Fruit fly (Drosophila melanogaster) whole organism, embryonic: ENCODE measurements around the gene bab2.

Experiments
- Adf1 ChIP-seq: fragments of 200-800 bp; sonication (Bioruptor generic); IDR thresholded peaks from 2 replicates; pipeline ENCODE4 v1.3.6; 2022; ENCODE audit warnings: missing biosample characterization, missing genetic modification characterization
- Antp ChIP-seq: fragments of 200-800 bp; sonication (Bioruptor generic); optimal IDR thresholded peaks from 3 replicates; lab custom pipeline; 2016; ENCODE audit warnings: missing biosample characterization, missing genetic modification characterization
- CG11093 ChIP-seq: fragments of 200-800 bp; sonication (Bioruptor generic); IDR thresholded peaks from 3 replicates; pipeline ENCODE4 v1.3.6; 2022; ENCODE audit warnings: missing biosample characterization, missing genetic modification characterization
- CG11398 ChIP-seq: fragments of 200-800 bp; sonication (Bioruptor generic); optimal IDR thresholded peaks from 2 replicates; lab custom pipeline; 2016; ENCODE audit warnings: missing biosample characterization, missing genetic modification characterization
- CG11560 ChIP-seq: fragments of 200-800 bp; sonication (Bioruptor generic); IDR thresholded peaks from 3 replicates; pipeline ENCODE4 v1.3.6; 2022; ENCODE audit warnings: missing biosample characterization, missing genetic modification characterization
- CG11695 ChIP-seq: fragments of 200-800 bp; sonication (Bioruptor generic); IDR thresholded peaks from 3 replicates; pipeline ENCODE4 v1.3.6; 2022; ENCODE audit warnings: missing biosample characterization, missing genetic modification characterization
- CG12219 ChIP-seq: fragments of 200-800 bp; sonication (Bioruptor generic); optimal IDR thresholded peaks from 3 replicates; lab custom pipeline; 2018; ENCODE audit warnings: missing biosample characterization, mild to moderate bottlenecking, missing genetic modification characterization
- CG12659 ChIP-seq: fragments of 200-800 bp; sonication (Bioruptor generic); optimal IDR thresholded peaks from 3 replicates; lab custom pipeline; 2017; ENCODE audit warnings: mild to moderate bottlenecking, missing biosample characterization, missing genetic modification reagents, missing genetic modification characterization
- CG15696 ChIP-seq: fragments of 200-800 bp; sonication (Bioruptor generic); optimal IDR thresholded peaks from 2 replicates; lab custom pipeline; 2019; ENCODE audit warnings: missing biosample characterization, mild to moderate bottlenecking, missing genetic modification characterization, moderate library complexity
- CG1603 ChIP-seq: fragments of 200-800 bp; sonication (Bioruptor generic); optimal IDR thresholded peaks from 2 replicates; lab custom pipeline; 2019; ENCODE audit warnings: missing biosample characterization, mild to moderate bottlenecking, missing genetic modification characterization, moderate library complexity
- CG17328 ChIP-seq: fragments of 200-800 bp; sonication (Bioruptor generic); IDR thresholded peaks from 2 replicates; pipeline ENCODE4 v1.3.6; 2022; ENCODE audit warnings: missing biosample characterization, missing genetic modification characterization
- CG17568 ChIP-seq: fragments of 200-800 bp; sonication (Bioruptor generic); optimal IDR thresholded peaks from 2 replicates; lab custom pipeline; 2018; ENCODE audit warnings: missing biosample characterization, mild to moderate bottlenecking, missing genetic modification characterization, moderate library complexity
- CG1832 ChIP-seq: fragments of 200-800 bp; sonication (Bioruptor generic); optimal IDR thresholded peaks from 2 replicates; lab custom pipeline; 2017; ENCODE audit warnings: missing biosample characterization, mild to moderate bottlenecking, missing genetic modification characterization, inconsistent platforms
- CG30020 ChIP-seq: fragments of 200-800 bp; optimal IDR thresholded peaks from 2 replicates; lab custom pipeline; 2019; ENCODE audit warnings: missing biosample characterization, mild to moderate bottlenecking, missing genetic modification characterization, moderate library complexity
- CG3163 ChIP-seq: fragments of 200-800 bp; sonication (Bioruptor generic); optimal IDR thresholded peaks from 3 replicates; lab custom pipeline; 2016; ENCODE audit warnings: missing biosample characterization, missing genetic modification characterization
- CG34376 ChIP-seq: fragments of 200-800 bp; sonication (Bioruptor generic); optimal IDR thresholded peaks from 2 replicates; lab custom pipeline; 2018; ENCODE audit warnings: missing biosample characterization, mild to moderate bottlenecking, missing genetic modification characterization
- CG3726 ChIP-seq: fragments of 200-800 bp; sonication (Bioruptor generic); IDR thresholded peaks from 3 replicates; pipeline ENCODE4, ENCODE4 v1.3.6; 2022; ENCODE audit warnings: missing biosample characterization, missing genetic modification characterization
- CG4328 ChIP-seq: fragments of 200-800 bp; sonication (Bioruptor generic); optimal IDR thresholded peaks from 3 replicates; lab custom pipeline; 2017; ENCODE audit warnings: missing biosample characterization, missing genetic modification reagents, missing genetic modification characterization
- CG6654 ChIP-seq: fragments of 200-800 bp; sonication (Bioruptor generic); optimal IDR thresholded peaks from 2 replicates; lab custom pipeline; 2017; ENCODE audit warnings: missing biosample characterization, mild to moderate bottlenecking, missing genetic modification characterization
- CG8388 ChIP-seq: fragments of 200-800 bp; sonication (Bioruptor generic); optimal IDR thresholded peaks from 2 replicates; lab custom pipeline; 2019; ENCODE audit warnings: missing biosample characterization, mild to moderate bottlenecking, missing genetic modification characterization, moderate library complexity
- CG9437 ChIP-seq: fragments of 200-800 bp; sonication (Bioruptor generic); optimal IDR thresholded peaks from 2 replicates; lab custom pipeline; 2018; ENCODE audit warnings: missing biosample characterization, mild to moderate bottlenecking, missing genetic modification characterization
- CG9797 ChIP-seq: fragments of 200-800 bp; sonication (Bioruptor generic); optimal IDR thresholded peaks from 3 replicates; lab custom pipeline; 2018; ENCODE audit warnings: missing biosample characterization, mild to moderate bottlenecking, missing genetic modification characterization
- Chrac-16 ChIP-seq: fragments of 200-800 bp; sonication (Bioruptor generic); optimal IDR thresholded peaks from 3 replicates; lab custom pipeline; 2016; ENCODE audit warnings: missing biosample characterization, missing genetic modification characterization
- D19B ChIP-seq: fragments of 200-800 bp; sonication (Bioruptor generic); optimal IDR thresholded peaks from 2 replicates; lab custom pipeline; 2017; ENCODE audit warnings: missing biosample characterization, mild to moderate bottlenecking, missing genetic modification characterization
- Dfd ChIP-seq, 2 experiments: fragments of >200 bp; optimal IDR thresholded peaks; 2 replicates each; lab custom pipeline; 2017; ENCODE audit warnings: missing biosample characterization in 2 of 2, missing genetic modification characterization in 2 of 2
- Doc2 ChIP-seq: fragments of 200-800 bp; sonication (Bioruptor generic); IDR thresholded peaks from 2 replicates; pipeline ENCODE4 v1.3.6; 2022; ENCODE audit warnings: missing biosample characterization, missing genetic modification characterization
- Drgx ChIP-seq: fragments of 200-800 bp; sonication (Bioruptor generic); IDR thresholded peaks from 2 replicates; pipeline ENCODE4 v1.3.6; 2022; ENCODE audit warnings: missing biosample characterization, missing genetic modification characterization
- E2f1 ChIP-seq: fragments of 200-800 bp; sonication (Bioruptor generic); IDR thresholded peaks from 2 replicates; pipeline ENCODE4 v1.3.6; 2022; ENCODE audit warnings: missing biosample characterization, missing genetic modification characterization
- Hr3 ChIP-seq: fragments of 200-800 bp; sonication (Bioruptor generic); optimal IDR thresholded peaks from 3 replicates; lab custom pipeline; 2016; ENCODE audit warnings: missing biosample characterization, missing genetic modification characterization
- Jarid2 ChIP-seq: fragments of 200-800 bp; sonication (Bioruptor generic); optimal IDR thresholded peaks from 3 replicates; lab custom pipeline; 2017; ENCODE audit warnings: mild to moderate bottlenecking, missing biosample characterization, missing genetic modification reagents, missing genetic modification characterization
- Med ChIP-seq: fragments of 200-800 bp; sonication (Bioruptor generic); peaks from one replicate; lab custom pipeline; 2016; ENCODE audit warnings: missing biosample characterization, missing genetic modification characterization, mild to moderate bottlenecking, inconsistent platforms, moderate library complexity
- NK7.1 ChIP-seq: fragments of 200-800 bp; sonication (Bioruptor generic); optimal IDR thresholded peaks from 3 replicates; lab custom pipeline; 2016; ENCODE audit warnings: missing biosample characterization, missing genetic modification characterization
- Nf-YB ChIP-seq: fragments of 200-800 bp; sonication (Bioruptor generic); optimal IDR thresholded peaks from 3 replicates; lab custom pipeline; 2019; ENCODE audit warnings: missing biosample characterization, mild to moderate bottlenecking, missing genetic modification characterization, moderate library complexity
- NfI ChIP-seq: fragments of 200-800 bp; sonication (Bioruptor generic); optimal IDR thresholded peaks from 3 replicates; lab custom pipeline; 2018; ENCODE audit warnings: missing biosample characterization, mild to moderate bottlenecking, missing genetic modification characterization, moderate library complexity
- Ravus ChIP-seq: fragments of 200-800 bp; sonication (Bioruptor generic); IDR thresholded peaks from 2 replicates; pipeline ENCODE4 v1.3.6; 2022; ENCODE audit warnings: missing biosample characterization, missing genetic modification characterization
- abd-A ChIP-seq: fragments of 200-800 bp; sonication (Bioruptor generic); optimal IDR thresholded peaks from 3 replicates; lab custom pipeline; 2019; ENCODE audit warnings: missing biosample characterization, mild to moderate bottlenecking, missing genetic modification characterization, moderate library complexity
- al ChIP-seq: fragments of 200-800 bp; sonication (Bioruptor generic); IDR thresholded peaks from 2 replicates; pipeline ENCODE4 v1.3.6; 2022; ENCODE audit warnings: missing biosample characterization, missing genetic modification characterization
- btn ChIP-seq: fragments of 200-800 bp; sonication (Bioruptor generic); optimal IDR thresholded peaks from 2 replicates; lab custom pipeline; 2016; ENCODE audit warnings: missing biosample characterization, missing genetic modification characterization
- disco-r ChIP-seq: fragments of 200-800 bp; sonication (Bioruptor generic); optimal IDR thresholded peaks from 2 replicates; lab custom pipeline; 2016; ENCODE audit warnings: missing biosample characterization, missing genetic modification characterization
- ems ChIP-seq: fragments of 200-800 bp; sonication (Bioruptor generic); optimal IDR thresholded peaks from 3 replicates; lab custom pipeline; 2016; ENCODE audit warnings: missing biosample characterization, missing genetic modification characterization
- eyg ChIP-seq: fragments of 200-800 bp; sonication (Bioruptor generic); optimal IDR thresholded peaks from 3 replicates; lab custom pipeline; 2016; ENCODE audit warnings: missing biosample characterization, missing genetic modification characterization
- gem ChIP-seq: fragments of 200-800 bp; sonication (Bioruptor generic); optimal IDR thresholded peaks from 2 replicates; lab custom pipeline; 2019; ENCODE audit warnings: missing biosample characterization, mild to moderate bottlenecking, missing genetic modification characterization, moderate library complexity
- jigr1 ChIP-seq: fragments of 200-800 bp; sonication (Bioruptor generic); IDR thresholded peaks from 3 replicates; pipeline ENCODE4 v1.3.6; 2022; ENCODE audit warnings: missing biosample characterization, missing genetic modification characterization
- nau ChIP-seq: fragments of 200-800 bp; sonication (Bioruptor generic); optimal IDR thresholded peaks from 3 replicates; lab custom pipeline; 2017; ENCODE audit warnings: missing biosample characterization, mild to moderate bottlenecking, missing genetic modification characterization, missing genetic modification reagents
- pita ChIP-seq: fragments of 200-800 bp; sonication (Bioruptor generic); optimal IDR thresholded peaks from 2 replicates; lab custom pipeline; 2017; ENCODE audit warnings: missing biosample characterization, mild to moderate bottlenecking, missing genetic modification characterization
- row ChIP-seq: fragments of 200-800 bp; sonication (Bioruptor generic); IDR thresholded peaks from 3 replicates; pipeline ENCODE4 v1.3.6; 2022; ENCODE audit warnings: missing biosample characterization, missing genetic modification characterization
- sd ChIP-seq: fragments of 200-800 bp; sonication (Bioruptor generic); optimal IDR thresholded peaks from 3 replicates; lab custom pipeline; 2018; ENCODE audit warnings: missing biosample characterization, mild to moderate bottlenecking, missing genetic modification characterization, moderate library complexity
- ssp ChIP-seq: fragments of 200-800 bp; sonication (Bioruptor generic); IDR thresholded peaks from 2 replicates; pipeline ENCODE4 v1.3.6; 2022; ENCODE audit warnings: missing biosample characterization, missing genetic modification characterization
- tgo ChIP-seq: fragments of 200-800 bp; sonication (Bioruptor generic); IDR thresholded peaks from 3 replicates; pipeline ENCODE4 v1.3.6; 2022; ENCODE audit warnings: missing biosample characterization, missing genetic modification characterization

bab2 gene

DNA sequence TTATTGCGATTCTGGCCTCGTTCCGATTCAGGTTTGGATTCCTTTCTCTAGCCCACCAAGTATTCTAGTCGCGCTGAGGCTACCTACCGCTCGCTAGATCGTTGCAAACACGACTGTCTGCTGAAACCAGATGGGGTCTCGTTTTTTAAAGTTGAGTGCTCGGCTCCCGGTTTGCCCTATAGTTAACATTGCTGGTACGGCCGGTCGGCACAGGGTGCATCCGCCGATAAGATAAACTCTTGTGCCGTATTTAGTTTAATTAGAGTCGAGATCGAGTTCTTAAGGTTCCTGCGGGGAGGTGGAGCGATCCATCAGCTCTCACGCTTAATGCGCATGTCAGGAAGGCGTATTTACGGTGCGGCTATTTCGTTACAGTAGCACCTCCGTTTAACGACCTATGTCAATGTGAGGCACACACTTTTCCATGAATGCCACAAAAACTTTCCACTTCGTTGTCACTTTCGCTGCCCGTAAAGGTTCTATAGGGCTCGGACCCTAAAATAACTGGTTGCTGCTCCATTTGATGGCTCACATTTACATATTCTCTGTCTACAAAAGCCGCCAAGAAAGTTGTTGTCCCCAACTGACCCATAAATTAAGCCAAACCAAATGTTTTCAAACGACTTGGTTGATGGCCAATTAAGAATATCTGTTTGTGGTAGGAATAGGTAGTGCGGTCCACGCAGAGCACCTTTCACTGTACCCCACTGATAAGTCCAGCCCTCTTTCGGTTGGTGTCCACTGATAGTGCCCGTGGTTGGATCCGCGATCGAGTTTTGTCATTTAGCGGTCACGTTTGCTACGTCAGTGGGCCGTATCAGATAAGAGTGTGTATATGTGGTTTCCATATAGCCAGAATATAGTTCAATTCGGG is 27.8 kb upstream of the bab2 start, which contains the start of gene CG9119 (continued):
- peak; percentile 32 for TF ChIP-seq CG6654 (GFP tag; lab: Kevin White, UChicago)
- TF ChIP-seq D19B: peak; percentile 69
- TF ChIP-seq Doc2 (GFP tag; lab: Robert Waterston, UW): no peak
- 0 out of 2 replicates have a peak, but pooled peaks have one; percentile 7 for TF ChIP-seq Adf1 (GFP tag; lab: Robert Waterston, UW)
- no peak for TF ChIP-seq pita (GFP tag; lab: Kevin White, UChicago)
- no peak for TF ChIP-seq CG9797
- 0 out of 2 replicates have a peak, but pooled peaks have one; percentile 24 for TF ChIP-seq CG17328 (GFP tag; lab: Robert Waterston, UW)
- peak; percentile 52 for TF ChIP-seq CG4328 (GFP tag; lab: Kevin White, UChicago)
- no peak for TF ChIP-seq jigr1
- TF ChIP-seq Chrac-16 (GFP tag; lab: Kevin White, UChicago): peak; percentile 42
- TF ChIP-seq Ravus (GFP tag; lab: Robert Waterston, UW): 0 out of 2 replicates have a peak, but pooled peaks have one; percentile 1
- TF ChIP-seq CG17568 (GFP tag; lab: Kevin White, UChicago): no peak
- peak; percentile 2 for TF ChIP-seq eyg (GFP tag; lab: Kevin White, UChicago)
- TF ChIP-seq Hr3 (GFP tag; lab: Kevin White, UChicago): peak; percentile 57
- peak; percentile 58 for TF ChIP-seq CG12219 (GFP tag; lab: Kevin White, UChicago)
- peak; percentile 44 for TF ChIP-seq CG8388
- no peak; the same call in 1 of the 2 replicates for TF ChIP-seq al (GFP tag; lab: Robert Waterston, UW)
- TF ChIP-seq CG11560 (tag; lab: Robert Waterston, UW): peak; percentile 59; the same call in 2 of the 3 replicates
- TF ChIP-seq btn (GFP tag; lab: Kevin White, UChicago): peak; percentile 39
- TF ChIP-seq disco-r (GFP tag; lab: Kevin White, UChicago): peak; percentile 10
- no peak for TF ChIP-seq Drgx (GFP tag; lab: Robert Waterston, UW)
- peak; percentile 12 for TF ChIP-seq CG15696 (tag; lab: Kevin White, UChicago)
- TF ChIP-seq Dfd (GFP tag; optimal IDR thresholded peaks at IDR 0.05; lab: Kevin White, UChicago): no peak
- TF ChIP-seq ems (GFP tag; lab: Kevin White, UChicago): peak; percentile 35
- TF ChIP-seq CG9437 (GFP tag; lab: Kevin White, UChicago): peak; percentile 69
- peak; percentile 43 for TF ChIP-seq ssp
- peak; percentile 55; the same call in 2 of the 3 replicates for TF ChIP-seq CG11695 (GFP tag; lab: Robert Waterston, UW)
- peak; percentile 51; the same call in 1 of the 3 replicates for TF ChIP-seq CG11093
- TF ChIP-seq Antp (GFP tag; lab: Kevin White, UChicago): peak; percentile 71
- TF ChIP-seq CG1832: no peak
- no peak for TF ChIP-seq CG30020 (tag; lab: Kevin White, UChicago)
- peak; percentile 89 for TF ChIP-seq abd-A (tag; lab: Kevin White, UChicago)
- TF ChIP-seq nau (GFP tag; lab: Kevin White, UChicago): peak; percentile 51
- TF ChIP-seq CG12659 (GFP tag; lab: Kevin White, UChicago): peak; percentile 69
- TF ChIP-seq CG34376 (GFP tag; lab: Kevin White, UChicago): peak; percentile 67
- TF ChIP-seq sd (tag; lab: Kevin White, UChicago): peak; percentile 27
- peak; percentile 59 for TF ChIP-seq CG1603 (tag; lab: Kevin White, UChicago)
- peak; percentile 74 for TF ChIP-seq gem (tag; lab: Kevin White, UChicago)
- TF ChIP-seq NfI: peak; percentile 57
- no peak for TF ChIP-seq Jarid2
- TF ChIP-seq NK7.1 (GFP tag; lab: Kevin White, UChicago): no peak
- TF ChIP-seq Med (GFP tag; lab: Kevin White, UChicago): peak; percentile 86
- TF ChIP-seq CG11398: no peak
- no peak for TF ChIP-seq E2f1
- TF ChIP-seq CG3163 (GFP tag; lab: Kevin White, UChicago): peak; percentile 20
- peak; percentile 10 for TF ChIP-seq Nf-YB (GFP tag; lab: Kevin White, UChicago)
- 0 out of 3 replicates have a peak, but pooled peaks have one; percentile 41 for TF ChIP-seq CG3726 (GFP tag; lab: Robert Waterston, UW)
- peak; percentile 89 for TF ChIP-seq row (GFP tag; lab: Robert Waterston, UW)
- peak; percentile 59 for TF ChIP-seq tgo (GFP tag; lab: Robert Waterston, UW)
